Worm (Caenorhabditis elegans) whole organism, mixed stage, embryonic: ENCODE data around the gene F26F2.8.

ENCODE experiments used
- mep-1 ChIP-seq: fragments of 150-350 bp; optimal IDR thresholded peaks from 2 replicates; lab custom pipeline; 2017; ENCODE audit warnings: missing biosample characterization, missing genetic modification reagents, missing genetic modification characterization, inconsistent platforms
- nhr-76 ChIP-seq: sonication (generic microtip); optimal IDR thresholded peaks from 2 replicates; lab custom pipeline; 2017; ENCODE audit warnings: missing biosample characterization, missing genetic modification characterization
- snpc-4 ChIP-seq: fragments of 150-350 bp; optimal IDR thresholded peaks from 2 replicates; lab custom pipeline; 2014; ENCODE audit warnings: missing biosample characterization, missing genetic modification characterization
- unc-62 ChIP-seq: fragments of 150-350 bp; optimal IDR thresholded peaks from 2 replicates; lab custom pipeline; 2014; ENCODE audit warnings: missing biosample characterization, missing genetic modification reagents, missing genetic modification characterization

DNA sequence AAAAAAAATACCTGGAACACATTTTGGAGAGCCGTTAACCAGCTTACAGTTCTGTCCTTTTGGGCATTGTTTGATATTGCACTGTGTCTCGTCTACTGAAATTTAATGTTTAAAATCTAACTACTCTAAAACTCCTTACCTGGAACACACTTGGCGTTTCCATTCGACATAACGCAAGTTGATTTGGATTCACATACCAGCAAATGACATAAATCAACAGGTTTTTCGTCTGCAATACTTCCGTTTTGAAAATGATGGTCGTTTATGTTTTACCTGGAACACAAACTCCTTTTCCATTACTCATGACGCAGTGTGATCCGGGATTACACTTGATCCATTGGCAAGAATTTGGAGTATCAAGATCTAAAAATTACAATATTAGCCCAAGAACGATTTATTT lies 45.9 kb downstream of the F26F2.8 start:
- TF ChIP-seq snpc-4 (tag; lab: Kevin White, UChicago) = no peak
- TF ChIP-seq mep-1 = no peak
- TF ChIP-seq nhr-76 (tag; lab: Kevin White, UChicago) = no peak
- TF ChIP-seq unc-62 = no peak
